Fruit fly (Drosophila melanogaster) whole organism, wandering third instar larva: ENCODE data around the gene Hr38.

ENCODE experiments used
- Abd-B ChIP-seq: fragments of >200 bp; optimal IDR thresholded peaks from 2 replicates; lab custom pipeline; 2017; ENCODE audit warnings: missing biosample characterization, missing genetic modification characterization
- CrebA ChIP-seq: fragments of 200-800 bp; sonication (Bioruptor generic); optimal IDR thresholded peaks from 2 replicates; lab custom pipeline; 2016; ENCODE audit warnings: missing biosample characterization, mild to moderate bottlenecking, missing genetic modification characterization, borderline replicate concordance
- Dfd ChIP-seq: fragments of >200 bp; optimal IDR thresholded peaks from 2 replicates; lab custom pipeline; 2017; ENCODE audit warnings: missing biosample characterization, missing genetic modification characterization
- GATAd ChIP-seq: sonication (Bioruptor generic); optimal IDR thresholded peaks from 2 replicates; lab custom pipeline; 2016; ENCODE audit warnings: missing biosample characterization, missing genetic modification characterization
- HLH106 ChIP-seq: fragments of 200-800 bp; optimal IDR thresholded peaks from 3 replicates; lab custom pipeline; 2019; ENCODE audit warnings: missing biosample characterization, mild to moderate bottlenecking, missing genetic modification characterization, moderate library complexity
- Myc ChIP-seq: fragments of >200 bp; optimal IDR thresholded peaks from 2 replicates; lab custom pipeline; 2017
- OdsH ChIP-seq: fragments of 200-800 bp; sonication (Bioruptor generic); optimal IDR thresholded peaks from 2 replicates; lab custom pipeline; 2016; ENCODE audit warnings: missing biosample characterization, mild to moderate bottlenecking, missing genetic modification characterization
- br ChIP-seq: fragments of 200-800 bp; sonication (Bioruptor generic); optimal IDR thresholded peaks from 2 replicates; lab custom pipeline; 2016; ENCODE audit warnings: missing biosample characterization, missing genetic modification characterization
- dl ChIP-seq, 2 experiments: fragments of 175-275, 200-275 bp in 1 of 2; fragments of 200-275 bp in 1 of 2; sonication (Bioruptor generic); optimal IDR thresholded peaks; lab custom pipeline; 2018; ENCODE audit warnings: mild to moderate bottlenecking in 2 of 2, missing biosample characterization in 2 of 2, missing genetic modification characterization in 2 of 2, moderate library complexity in 2 of 2; ENCODE audit not compliant: partially characterized antibody in 2 of 2, insufficient read depth in 1 of 2
- dsf ChIP-seq: sonication (Bioruptor generic); optimal IDR thresholded peaks from 2 replicates; lab custom pipeline; 2016; ENCODE audit warnings: missing biosample characterization, missing genetic modification characterization, borderline replicate concordance
- pan ChIP-seq: fragments of >200 bp; optimal IDR thresholded peaks from 2 replicates; lab custom pipeline; 2017
- rgr ChIP-seq: fragments of 200-800 bp; sonication (Bioruptor generic); optimal IDR thresholded peaks from 3 replicates; lab custom pipeline; 2016; ENCODE audit warnings: missing biosample characterization, mild to moderate bottlenecking, missing genetic modification characterization
- usp ChIP-seq: fragments of >200 bp; optimal IDR thresholded peaks from 2 replicates; lab custom pipeline; 2017; ENCODE audit warnings: missing biosample characterization, missing genetic modification characterization

DNA sequence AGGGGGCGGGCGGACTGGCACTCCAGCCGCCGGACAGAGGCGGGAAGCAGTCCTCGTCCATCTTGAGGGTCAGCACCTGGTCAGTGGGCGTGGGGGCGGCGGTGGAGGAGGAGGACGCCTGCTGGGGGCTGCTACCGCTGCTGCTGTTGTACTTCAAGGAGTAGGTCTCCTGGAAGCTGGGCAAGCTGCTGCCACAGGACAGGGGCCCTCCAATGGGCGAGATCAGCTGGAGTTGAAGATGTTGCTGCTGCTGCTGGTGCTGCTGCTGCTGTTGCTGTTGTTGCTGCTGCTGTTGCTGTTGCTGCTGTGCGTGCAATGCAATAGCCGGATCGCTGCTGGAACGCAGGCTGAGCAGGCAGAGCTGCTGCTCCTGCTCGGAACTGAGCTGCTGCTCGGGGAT is 25.7 kb downstream of the Hr38 start:
- TF ChIP-seq OdsH (no peak), usp (GFP tag; lab: Kevin White, UChicago) (no peak), pan (lab: Kevin White, UChicago) (no peak), HLH106 (tag; lab: Kevin White, UChicago) (no peak), CrebA (GFP tag; lab: Kevin White, UChicago) (no peak), Dfd (GFP tag; lab: Kevin White, UChicago) (peak; percentile 92), Myc (no peak), dl (GFP tag; optimal IDR thresholded peaks at IDR 0.05; lab: Kevin White, UChicago; ENCODE audit: insufficient read depth in 1 of 2, partially characterized antibody in 2 of 2) (no peak), rgr (GFP tag; lab: Kevin White, UChicago) (no peak), GATAd (GFP tag; lab: Kevin White, UChicago) (no peak), br (GFP tag; lab: Kevin White, UChicago) (no peak), Abd-B (GFP tag; lab: Kevin White, UChicago) (no peak), dsf (GFP tag; lab: Kevin White, UChicago) (no peak)
